Fruit fly (Drosophila melanogaster) whole organism, embryonic: ENCODE data around the gene CG14104.

Experiments used
- ATbp ChIP-seq: fragments of 200-800 bp; sonication (Bioruptor generic); optimal IDR thresholded peaks from 2 replicates; lab custom pipeline; 2017; ENCODE audit warnings: missing biosample characterization, mild to moderate bottlenecking, missing genetic modification characterization, missing genetic modification reagents
- Adf1 ChIP-seq: fragments of 200-800 bp; sonication (Bioruptor generic); IDR thresholded peaks from 2 replicates; pipeline ENCODE4 v1.3.6; 2022; ENCODE audit warnings: missing biosample characterization, missing genetic modification characterization
- Antp ChIP-seq: fragments of 200-800 bp; sonication (Bioruptor generic); optimal IDR thresholded peaks from 3 replicates; lab custom pipeline; 2016; ENCODE audit warnings: missing biosample characterization, missing genetic modification characterization
- B-H2 ChIP-seq: fragments of 200-800 bp; sonication (Bioruptor generic); optimal IDR thresholded peaks from 2 replicates; lab custom pipeline; 2018; ENCODE audit warnings: missing biosample characterization, mild to moderate bottlenecking, missing genetic modification characterization
- CG10431 ChIP-seq: fragments of 200-800 bp; sonication (Bioruptor generic); optimal IDR thresholded peaks from 3 replicates; lab custom pipeline; 2018; ENCODE audit warnings: missing biosample characterization, mild to moderate bottlenecking, missing genetic modification characterization
- CG11085 ChIP-seq: fragments of 200-800 bp; sonication (Bioruptor generic); IDR thresholded peaks from 2 replicates; pipeline ENCODE4 v1.3.6; 2022; ENCODE audit warnings: missing biosample characterization, missing genetic modification characterization
- CG15696 ChIP-seq: fragments of 200-800 bp; sonication (Bioruptor generic); optimal IDR thresholded peaks from 2 replicates; lab custom pipeline; 2019; ENCODE audit warnings: missing biosample characterization, mild to moderate bottlenecking, missing genetic modification characterization, moderate library complexity
- CG16863 ChIP-seq: fragments of 200-800 bp; sonication (Bioruptor generic); optimal IDR thresholded peaks from 3 replicates; lab custom pipeline; 2016; ENCODE audit warnings: missing biosample characterization, missing genetic modification characterization
- CG17802 ChIP-seq: fragments of 200-800 bp; sonication (Bioruptor generic); optimal IDR thresholded peaks from 2 replicates; lab custom pipeline; 2018; ENCODE audit warnings: missing biosample characterization, mild to moderate bottlenecking, missing genetic modification characterization, moderate library complexity
- CG17912 ChIP-seq: fragments of 200-800 bp; sonication (Bioruptor generic); optimal IDR thresholded peaks from 2 replicates; lab custom pipeline; 2018; ENCODE audit warnings: missing biosample characterization, mild to moderate bottlenecking, missing genetic modification characterization
- CG18011 ChIP-seq: fragments of 200-800 bp; sonication (Bioruptor generic); optimal IDR thresholded peaks from 2 replicates; lab custom pipeline; 2017; ENCODE audit warnings: missing biosample characterization, missing genetic modification characterization, mild to moderate bottlenecking, moderate library complexity, missing genotype
- CG3065 ChIP-seq: fragments of 200-800 bp; sonication (Bioruptor generic); optimal IDR thresholded peaks from 2 replicates; lab custom pipeline; 2016; ENCODE audit warnings: missing biosample characterization, missing genetic modification characterization
- CG43689 ChIP-seq: fragments of 200-800 bp; sonication (Bioruptor generic); IDR thresholded peaks from 2 replicates; pipeline ENCODE4 v1.3.6; 2022; ENCODE audit warnings: missing biosample characterization, missing genetic modification characterization
- CG5245 ChIP-seq: fragments of 200-800 bp; sonication (Bioruptor generic); optimal IDR thresholded peaks from 3 replicates; lab custom pipeline; 2016; ENCODE audit warnings: missing biosample characterization, missing genetic modification characterization
- CG7786 ChIP-seq: fragments of 200-800 bp; sonication (Bioruptor generic); optimal IDR thresholded peaks from 2 replicates; lab custom pipeline; 2016; ENCODE audit warnings: missing biosample characterization, missing genetic modification characterization
- CG7987 ChIP-seq: fragments of 200-800 bp; sonication (Bioruptor generic); optimal IDR thresholded peaks from 2 replicates; lab custom pipeline; 2018; ENCODE audit warnings: missing biosample characterization, mild to moderate bottlenecking, missing genetic modification characterization, moderate library complexity
- CG9797 ChIP-seq: fragments of 200-800 bp; sonication (Bioruptor generic); optimal IDR thresholded peaks from 3 replicates; lab custom pipeline; 2018; ENCODE audit warnings: missing biosample characterization, mild to moderate bottlenecking, missing genetic modification characterization
- CrebB ChIP-seq: fragments of 200-800 bp; sonication (Bioruptor generic); optimal IDR thresholded peaks from 3 replicates; lab custom pipeline; 2018; ENCODE audit warnings: missing biosample characterization, mild to moderate bottlenecking, missing genetic modification characterization
- Dip3 ChIP-seq: fragments of 200-800 bp; sonication (Bioruptor generic); optimal IDR thresholded peaks from 3 replicates; lab custom pipeline; 2016; ENCODE audit warnings: missing biosample characterization, missing genetic modification characterization
- Dp ChIP-seq: fragments of 200-800 bp; sonication (Bioruptor generic); optimal IDR thresholded peaks from 2 replicates; lab custom pipeline; 2018; ENCODE audit warnings: missing biosample characterization, mild to moderate bottlenecking, missing genetic modification characterization, moderate library complexity
- Ets97D ChIP-seq: fragments of 200-800 bp; sonication (Bioruptor generic); optimal IDR thresholded peaks from 3 replicates; lab custom pipeline; 2016; ENCODE audit warnings: missing biosample characterization, missing genetic modification characterization
- MBD-R2 ChIP-seq: fragments of 200-800 bp; sonication (Bioruptor generic); IDR thresholded peaks from 2 replicates; pipeline ENCODE4 v1.3.6; 2022; ENCODE audit warnings: missing biosample characterization, missing genetic modification characterization
- Meics ChIP-seq: fragments of 200-800 bp; sonication (Bioruptor generic); optimal IDR thresholded peaks from 2 replicates; lab custom pipeline; 2017; ENCODE audit warnings: missing biosample characterization, mild to moderate bottlenecking, missing genetic modification characterization
- Myb ChIP-seq: fragments of 200-800 bp; sonication (Bioruptor generic); optimal IDR thresholded peaks from 2 replicates; lab custom pipeline; 2016; ENCODE audit warnings: missing biosample characterization, missing genetic modification characterization
- NK7.1 ChIP-seq: fragments of 200-800 bp; sonication (Bioruptor generic); optimal IDR thresholded peaks from 3 replicates; lab custom pipeline; 2016; ENCODE audit warnings: missing biosample characterization, missing genetic modification characterization
- Neu2 ChIP-seq: fragments of 200-800 bp; sonication (Bioruptor generic); optimal IDR thresholded peaks from 3 replicates; lab custom pipeline; 2016; ENCODE audit warnings: missing biosample characterization, missing genetic modification characterization, borderline replicate concordance
- Nf-YB ChIP-seq: fragments of 200-800 bp; sonication (Bioruptor generic); optimal IDR thresholded peaks from 3 replicates; lab custom pipeline; 2019; ENCODE audit warnings: missing biosample characterization, mild to moderate bottlenecking, missing genetic modification characterization, moderate library complexity
- Pdp1 ChIP-seq, 2 experiments: fragments of 200-800 bp; sonication (Bioruptor generic); optimal IDR thresholded peaks; 3 replicates each; lab custom pipeline; 2016; ENCODE audit warnings: missing biosample characterization in 2 of 2, missing genetic modification characterization in 2 of 2, mild to moderate bottlenecking in 1 of 2, moderate library complexity in 1 of 2
- Rfx ChIP-seq: fragments of 200-800 bp; sonication (Bioruptor generic); IDR thresholded peaks from 2 replicates; pipeline ENCODE4 v1.3.6; 2022; ENCODE audit warnings: missing biosample characterization, missing genetic modification characterization
- Rx ChIP-seq: fragments of 200-800 bp; sonication (Bioruptor generic); IDR thresholded peaks from 2 replicates; pipeline ENCODE4 v1.3.6; 2022; ENCODE audit warnings: missing biosample characterization, missing genetic modification characterization
- br ChIP-seq: fragments of >200 bp; optimal IDR thresholded peaks from 2 replicates; lab custom pipeline; 2017
- bsh ChIP-seq, 2 experiments: fragments of 200-800 bp; sonication (Bioruptor generic); optimal IDR thresholded peaks; 2 replicates each; lab custom pipeline; 2017 to 2018; ENCODE audit warnings: mild to moderate bottlenecking in 2 of 2, missing biosample characterization in 2 of 2, missing genetic modification characterization in 2 of 2, moderate library complexity in 1 of 2
- chm ChIP-seq: fragments of 200-800 bp; sonication (Bioruptor generic); IDR thresholded peaks from 2 replicates; pipeline ENCODE4 v1.3.6; 2022; ENCODE audit warnings: missing biosample characterization, missing genetic modification characterization
- corto ChIP-seq: fragments of 200-800 bp; sonication (Bioruptor generic); optimal IDR thresholded peaks from 2 replicates; lab custom pipeline; 2016; ENCODE audit warnings: missing biosample characterization, mild to moderate bottlenecking, missing genetic modification characterization, moderate library complexity
- cwo ChIP-seq: fragments of 200-800 bp; sonication (Bioruptor generic); optimal IDR thresholded peaks from 3 replicates; lab custom pipeline; 2017; ENCODE audit warnings: missing biosample characterization, missing genetic modification characterization, mild to moderate bottlenecking, moderate library complexity, missing genetic modification reagents
- dati ChIP-seq: fragments of 200-800 bp; sonication (Bioruptor generic); IDR thresholded peaks from 2 replicates; pipeline ENCODE4 v1.3.6; 2022; ENCODE audit warnings: missing biosample characterization, missing genetic modification characterization
- emc ChIP-seq: fragments of 200-800 bp; sonication (Bioruptor generic); optimal IDR thresholded peaks from 2 replicates; lab custom pipeline; 2016; ENCODE audit warnings: missing biosample characterization, missing genetic modification characterization
- gsb ChIP-seq: fragments of 200-800 bp; sonication (Bioruptor generic); IDR thresholded peaks from 2 replicates; pipeline ENCODE4 v1.3.6; 2022; ENCODE audit warnings: missing biosample characterization, missing genetic modification characterization
- kay ChIP-seq: fragments of 200-800 bp; sonication (Bioruptor generic); optimal IDR thresholded peaks from 2 replicates; lab custom pipeline; 2016; ENCODE audit warnings: missing biosample characterization, missing genetic modification characterization
- lmd ChIP-seq: fragments of 200-800 bp; sonication (Bioruptor generic); IDR thresholded peaks from 2 replicates; pipeline ENCODE4 v1.3.6; 2022; ENCODE audit warnings: missing biosample characterization, missing genetic modification characterization
- lola ChIP-seq, 3 experiments: fragments of >200 bp in 2 of 3; fragments of 200-800 bp in 1 of 3; sonication (Bioruptor generic) in 1 of 3; optimal IDR thresholded peaks; 2 replicates each; lab custom pipeline; 2017 to 2019; ENCODE audit warnings: missing biosample characterization in 3 of 3, missing genetic modification characterization in 3 of 3, mild to moderate bottlenecking in 1 of 3, moderate library complexity in 1 of 3
- nmo ChIP-seq: fragments of 200-800 bp; sonication (Bioruptor generic); optimal IDR thresholded peaks from 2 replicates; lab custom pipeline; 2018; ENCODE audit warnings: missing biosample characterization, mild to moderate bottlenecking, missing genetic modification characterization, moderate library complexity
- oc ChIP-seq: fragments of 200-800 bp; sonication (Bioruptor generic); optimal IDR thresholded peaks from 2 replicates; lab custom pipeline; 2018; ENCODE audit warnings: missing biosample characterization, mild to moderate bottlenecking, missing genetic modification characterization, moderate library complexity
- onecut ChIP-seq: fragments of 200-800 bp; sonication (Bioruptor generic); IDR thresholded peaks from 2 replicates; pipeline ENCODE4 v1.3.6; 2022; ENCODE audit warnings: missing biosample characterization, missing genetic modification characterization
- pzg ChIP-seq: fragments of 200-800 bp; sonication (Bioruptor generic); optimal IDR thresholded peaks from 3 replicates; lab custom pipeline; 2018; ENCODE audit warnings: missing biosample characterization, mild to moderate bottlenecking, missing genetic modification characterization, moderate library complexity
- ranshi ChIP-seq: fragments of 200-800 bp; sonication (Bioruptor generic); IDR thresholded peaks from 2 replicates; pipeline ENCODE4 v1.3.6; 2022; ENCODE audit warnings: missing biosample characterization, missing genetic modification characterization
- scrt ChIP-seq: fragments of 200-800 bp; sonication (Bioruptor generic); optimal IDR thresholded peaks from 2 replicates; lab custom pipeline; 2018; ENCODE audit warnings: missing biosample characterization, mild to moderate bottlenecking, missing genetic modification characterization, moderate library complexity
- sna ChIP-seq: fragments of 200-800 bp; sonication (Bioruptor generic); IDR thresholded peaks from 2 replicates; pipeline ENCODE4 v1.3.6; 2022; ENCODE audit warnings: missing biosample characterization, missing genetic modification characterization; ENCODE audit not compliant: partially characterized antibody
- tup ChIP-seq: fragments of 200-800 bp; sonication (Bioruptor generic); optimal IDR thresholded peaks from 2 replicates; lab custom pipeline; 2016; ENCODE audit warnings: missing biosample characterization, mild to moderate bottlenecking, missing genetic modification characterization, moderate library complexity
- vnd ChIP-seq: fragments of 200-800 bp; sonication (Bioruptor generic); IDR thresholded peaks from 3 replicates; pipeline ENCODE4 v1.3.6; 2022; ENCODE audit warnings: missing biosample characterization, missing genetic modification characterization; ENCODE audit not compliant: partially characterized antibody

Gene CG14104

dm6 chr3L:19815472-19816150, 8.6 kb upstream of the CG14104 start, which contains the start of gene cyc (continued):
- TF ChIP-seq Neu2 (GFP tag; lab: Kevin White, UChicago) (no peak), tup (no peak), CG5245 (GFP tag; lab: Kevin White, UChicago) (no peak), MBD-R2 (GFP tag; lab: Robert Waterston, UW) (peak; percentile 29; the same call in 1 of the 2 replicates), Antp (GFP tag; lab: Kevin White, UChicago) (no peak), CrebB (no peak), chm (no peak), corto (GFP tag; lab: Kevin White, UChicago) (no peak), cwo (no peak), sna (GFP tag; lab: Robert Waterston, UW) (no peak), Myb (GFP tag; lab: Kevin White, UChicago) (peak; percentile 29), Rx (no peak), vnd (no peak), CG7786 (GFP tag; lab: Kevin White, UChicago) (no peak), kay (GFP tag; lab: Kevin White, UChicago) (no peak), pzg (GFP tag; lab: Kevin White, UChicago) (peak; percentile 65), Ets97D (GFP tag; lab: Kevin White, UChicago) (peak; percentile 75), nmo (GFP tag; lab: Kevin White, UChicago) (no peak), dati (GFP tag; lab: Robert Waterston, UW) (no peak), lmd (GFP tag; lab: Robert Waterston, UW) (no peak), CG18011 (GFP tag; lab: Kevin White, UChicago) (no peak), CG17802 (tag; lab: Kevin White, UChicago) (peak; percentile 98), Meics (GFP tag; lab: Kevin White, UChicago) (no peak), br (lab: Kevin White, UChicago) (no peak), CG10431 (no peak), Dip3 (GFP tag; lab: Kevin White, UChicago) (no peak), onecut (GFP tag; lab: Robert Waterston, UW) (no peak), CG7987 (no peak), gsb (GFP tag; lab: Robert Waterston, UW) (no peak), Nf-YB (GFP tag; lab: Kevin White, UChicago) (no peak), CG43689 (GFP tag; lab: Robert Waterston, UW) (no peak), CG17912 (GFP tag; lab: Kevin White, UChicago) (no peak), CG11085 (GFP tag; lab: Robert Waterston, UW) (no peak), ATbp (GFP tag; lab: Kevin White, UChicago) (no peak), scrt (GFP tag; lab: Kevin White, UChicago) (peak; percentile 85), CG9797 (GFP tag; lab: Kevin White, UChicago) (peak; percentile 62), emc (no peak), Rfx (no peak), Pdp1 (GFP tag; optimal IDR thresholded peaks at IDR 0.05; lab: Kevin White, UChicago) (peak in 1 of 2 experiments; percentile 28), CG15696 (tag; lab: Kevin White, UChicago) (no peak), B-H2 (GFP tag; lab: Kevin White, UChicago) (no peak), bsh (GFP tag; optimal IDR thresholded peaks at IDR 0.05; lab: Kevin White, UChicago) (peak in 1 of 2 experiments; percentile 22), NK7.1 (GFP tag; lab: Kevin White, UChicago) (no peak), lola (GFP tag; optimal IDR thresholded peaks at IDR 0.05; lab: Kevin White, UChicago) (no peak), CG3065 (GFP tag; lab: Kevin White, UChicago) (no peak), ranshi (GFP tag; lab: Robert Waterston, UW) (no peak), Dp (GFP tag; lab: Kevin White, UChicago) (peak; percentile 91), Adf1 (GFP tag; lab: Robert Waterston, UW) (no peak), oc (tag; lab: Kevin White, UChicago) (no peak), CG16863 (GFP tag; lab: Kevin White, UChicago) (no peak)
